Worm (Caenorhabditis elegans) whole organism, dauer: ENCODE results near the gene W02D7.5.
"Not testable (repeated sequence)": the region's sequence is repeated elsewhere in the genome, so short reads cannot be mapped to it uniquely, and the experiment has no call there.

Experiments
- unc-62 ChIP-seq: sonication (generic microtip); optimal IDR thresholded peaks from 2 replicates; lab custom pipeline; 2017; ENCODE audit warnings: missing biosample characterization, missing genetic modification reagents, missing genetic modification characterization

W02D7.5 gene

DNA sequence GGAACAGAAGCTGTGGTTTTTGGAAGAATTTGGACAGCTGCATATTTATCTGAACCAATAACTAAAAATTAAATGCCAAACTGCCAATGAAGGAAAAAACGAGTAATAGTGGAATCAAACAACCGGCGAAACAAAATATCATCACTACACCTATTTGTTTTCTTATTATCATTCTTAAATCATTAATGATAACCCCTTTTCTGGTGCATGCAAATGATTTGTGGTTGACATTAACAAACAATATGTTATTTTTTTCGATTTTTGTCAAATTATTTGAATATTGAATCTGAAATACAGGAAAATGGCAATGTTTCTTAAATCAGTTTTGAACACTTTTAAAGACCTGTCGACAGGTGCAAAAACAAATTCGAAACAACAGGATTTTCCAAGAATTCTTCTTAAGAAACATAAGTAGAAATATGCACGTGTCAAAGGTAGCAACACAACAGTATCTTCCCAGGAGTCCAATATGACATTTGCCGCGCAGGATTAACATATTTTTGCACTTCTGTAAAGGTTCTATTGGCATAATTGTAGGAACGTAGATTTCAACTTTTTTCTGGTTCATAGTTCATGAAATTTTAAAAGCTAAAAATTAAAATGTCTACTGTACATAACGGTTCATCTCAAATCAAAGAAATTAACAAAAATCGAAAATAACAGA is at the start of gene W02D7.5:
TSS of gene W02D7.5 (minus strand) at position 51 of the 664 bp plus-strand sequence.
- TF ChIP-seq unc-62 (GFP tag; lab: Kevin White, UChicago): no peak

ce11 chrV:8345436-8345835 is 46.4 kb upstream of the W02D7.5 start, which contains the start of gene C08D8.1:
C08D8.1 (plus strand) TSS chrV:8345759.
- no peak for TF ChIP-seq unc-62 (GFP tag; lab: Kevin White, UChicago)

- no peak for TF ChIP-seq unc-62 (GFP tag; lab: Kevin White, UChicago)
These were observed 43.4 kb upstream of the W02D7.5 start for ce11 chrV:8342416-8342815.

- not testable (repeated sequence) for TF ChIP-seq unc-62 (GFP tag; lab: Kevin White, UChicago)
These were observed 41.9 kb upstream of the W02D7.5 start, which contains the start of gene C08D8.7 for ce11 chrV:8340924-8341323. C08D8.7 (plus strand) TSS chrV:8341224.

DNA sequence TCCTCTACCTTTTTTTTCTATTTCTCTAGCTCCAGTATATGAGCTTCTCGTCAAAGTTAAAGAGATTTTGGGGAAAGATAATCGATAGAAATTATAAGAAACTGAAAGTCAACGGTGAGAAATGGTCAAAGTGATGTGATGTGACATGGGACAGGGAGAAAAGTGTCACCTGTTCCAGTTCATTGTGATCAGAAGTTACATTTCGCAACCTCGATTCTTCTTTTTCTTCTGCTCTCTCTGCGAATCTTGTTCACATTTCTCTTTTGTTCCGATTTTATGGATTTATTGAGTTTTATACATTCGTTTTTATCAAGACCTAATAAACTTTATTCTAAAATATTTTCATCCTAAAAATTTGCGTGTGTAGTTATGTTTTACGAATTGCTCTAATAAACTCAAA is 36.6 kb upstream of the W02D7.5 start:
- TF ChIP-seq unc-62 (GFP tag; lab: Kevin White, UChicago): no peak

DNA sequence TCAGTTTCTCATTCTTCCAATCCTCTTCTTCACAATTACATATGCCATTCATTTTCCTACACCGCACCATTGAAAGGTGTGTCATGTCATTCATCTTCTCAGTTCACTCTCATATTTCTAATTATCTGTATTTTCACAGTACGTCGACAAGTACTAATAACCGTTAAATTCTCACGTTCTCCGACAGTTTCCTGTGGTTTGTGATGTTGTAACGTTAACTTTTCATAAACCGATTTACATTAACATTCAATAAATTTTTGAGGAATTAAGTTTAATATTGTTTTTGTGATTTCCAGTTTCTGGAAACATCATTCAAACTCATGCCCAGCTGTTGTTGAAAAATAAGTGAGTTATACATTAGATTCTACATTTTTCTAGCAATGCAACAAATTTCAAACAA is 35.3 kb upstream of the W02D7.5 start, which contains the start of gene tmd-2:
TSS of gene tmd-2 (plus strand) at position 301 of the 400 bp plus-strand sequence.
- TF ChIP-seq unc-62 (GFP tag; lab: Kevin White, UChicago): no peak

- no peak for TF ChIP-seq unc-62 (GFP tag; lab: Kevin White, UChicago)
These were observed 28.0 kb upstream of the W02D7.5 start for ce11 chrV:8327080-8327479.

ce11 chrV:8325906-8326305 is 26.9 kb upstream of the W02D7.5 start:
- no peak for TF ChIP-seq unc-62 (GFP tag; lab: Kevin White, UChicago)

ce11 chrV:8323545-8323944 is 24.5 kb upstream of the W02D7.5 start:
- no peak for TF ChIP-seq unc-62 (GFP tag; lab: Kevin White, UChicago)

- TF ChIP-seq unc-62 (GFP tag; lab: Kevin White, UChicago): no peak
These were observed 19.1 kb upstream of the W02D7.5 start, which contains the start of gene clec-219 for ce11 chrV:8318135-8318534. clec-219 (plus strand) TSS chrV:8318435.

DNA sequence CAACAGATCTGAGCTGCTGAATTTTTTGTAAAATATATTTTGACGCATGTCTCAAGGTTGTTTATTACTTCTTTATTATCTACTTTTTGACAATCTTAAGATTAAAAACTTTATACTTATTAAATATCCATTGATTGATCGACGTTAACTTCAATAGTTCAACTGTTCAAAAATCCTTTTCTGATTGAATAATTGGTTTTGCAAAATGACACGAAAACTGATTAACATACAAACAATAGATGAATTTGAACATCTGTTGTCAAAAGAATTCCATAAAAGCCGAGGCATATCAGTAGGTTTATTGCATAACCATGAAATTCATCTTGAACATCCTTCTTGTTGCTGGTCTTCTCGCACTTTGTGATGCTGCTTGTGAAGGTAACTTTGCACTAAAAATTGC is 12.2 kb upstream of the W02D7.5 start, which contains the start of gene W02D7.12:
TSS of gene W02D7.12 (plus strand) at position 301 of the 400 bp plus-strand sequence.
- no peak for TF ChIP-seq unc-62 (GFP tag; lab: Kevin White, UChicago)

- TF ChIP-seq unc-62 (GFP tag; lab: Kevin White, UChicago): no peak
These were observed 8.6 kb upstream of the W02D7.5 start, which contains the start of gene clec-218 for ce11 chrV:8307681-8308080. clec-218 (plus strand) TSS chrV:8307942.

DNA sequence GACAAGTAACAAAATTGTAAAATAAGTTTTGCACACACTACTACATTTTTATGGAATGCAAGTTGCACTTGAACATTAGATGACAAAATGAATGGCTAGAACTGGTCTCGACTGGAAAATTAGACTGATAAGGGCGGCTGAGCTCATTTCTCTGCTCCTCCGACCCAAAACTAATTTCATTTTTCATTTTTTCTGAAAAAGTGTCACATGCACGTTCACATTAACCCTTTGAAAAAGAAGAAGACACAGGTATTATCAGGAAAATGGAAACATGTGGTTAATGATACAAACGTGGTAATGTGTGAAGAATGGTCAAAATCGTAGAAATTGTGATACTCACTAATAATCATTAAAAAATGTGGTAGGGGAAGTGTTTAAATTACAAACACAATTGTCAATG is 8.0 kb upstream of the W02D7.5 start:
- no peak for TF ChIP-seq unc-62 (GFP tag; lab: Kevin White, UChicago)

- no peak for TF ChIP-seq unc-62 (GFP tag; lab: Kevin White, UChicago)
These were observed 7.3 kb upstream of the W02D7.5 start, which contains the start of gene W02D7.8 for ce11 chrV:8306366-8306765. W02D7.8 (minus strand) TSS chrV:8306466.

ce11 chrV:8305940-8306339 is 6.9 kb upstream of the W02D7.5 start:
- no peak for TF ChIP-seq unc-62 (GFP tag; lab: Kevin White, UChicago)

DNA sequence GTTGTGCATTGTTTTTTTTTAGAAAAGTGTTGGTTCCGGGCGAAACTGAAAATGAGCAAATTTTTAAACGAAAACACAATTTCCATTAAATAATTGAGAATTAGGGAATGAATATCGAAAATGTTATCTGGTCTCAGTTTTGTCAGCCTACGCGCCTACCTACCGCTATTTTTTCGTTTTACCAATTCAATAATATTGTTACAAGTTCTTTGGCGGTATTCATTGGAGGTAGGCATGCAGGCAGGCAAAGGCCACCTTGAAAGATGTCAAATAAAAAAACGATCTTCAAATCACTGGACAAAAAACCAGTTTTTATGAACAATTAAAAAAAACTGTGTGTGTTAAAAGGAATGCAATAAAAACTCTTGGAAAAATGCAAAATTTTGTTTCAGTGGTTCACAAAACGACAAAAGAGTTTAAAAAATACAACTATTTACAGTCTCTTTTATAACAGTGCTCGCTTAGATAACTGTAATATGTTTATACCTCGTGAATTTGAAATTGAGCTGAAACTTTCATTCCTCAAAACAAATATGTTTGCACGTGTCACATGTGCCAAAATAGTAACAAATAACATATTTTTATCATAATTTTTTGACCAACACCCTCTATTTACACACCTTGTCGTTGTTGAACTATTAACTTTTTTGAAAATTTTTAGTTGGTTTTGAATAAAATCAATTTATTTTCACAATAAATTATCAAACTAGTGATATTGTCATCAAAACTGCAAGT is 5.6 kb upstream of the W02D7.5 start, which contains the start of gene W02D7.11:
TSS of gene W02D7.11 (minus strand) at position 51 of the 735 bp plus-strand sequence.
- no peak for TF ChIP-seq unc-62 (GFP tag; lab: Kevin White, UChicago)
